Worm (Caenorhabditis elegans) whole organism, late embryonic: ENCODE measurements around the gene R02D5.7.

Source experiments
- F13H6.1 ChIP-seq: sonication (generic microtip); optimal IDR thresholded peaks from 2 replicates; lab custom pipeline; 2016; ENCODE audit warnings: missing genetic modification characterization, missing compliant biosample characterization
- K02D7.2 ChIP-seq: sonication (generic microtip); optimal IDR thresholded peaks from 2 replicates; lab custom pipeline; 2017; ENCODE audit warnings: mild to moderate bottlenecking, missing genetic modification characterization, missing compliant biosample characterization
- ceh-19 ChIP-seq: fragments of 200-800 bp; sonication (Bioruptor generic); optimal IDR thresholded peaks from 2 replicates; lab custom pipeline; 2018; ENCODE audit warnings: mild to moderate bottlenecking, missing genetic modification characterization, missing compliant biosample characterization
- che-1 ChIP-seq: sonication (generic microtip); optimal IDR thresholded peaks from 2 replicates; lab custom pipeline; 2016; ENCODE audit warnings: mild to moderate bottlenecking, missing genetic modification characterization, missing compliant biosample characterization
- elt-2 ChIP-seq: sonication (generic microtip); optimal IDR thresholded peaks from 2 replicates; lab custom pipeline; 2016; ENCODE audit warnings: missing genetic modification reagents, missing genetic modification characterization, missing compliant biosample characterization
- elt-4 ChIP-seq: sonication (generic microtip); optimal IDR thresholded peaks from 2 replicates; lab custom pipeline; 2016; ENCODE audit warnings: missing genetic modification characterization, missing compliant biosample characterization
- gmeb-2 ChIP-seq: sonication (generic microtip); optimal IDR thresholded peaks from 2 replicates; lab custom pipeline; 2016; ENCODE audit warnings: missing genetic modification characterization, inconsistent platforms, missing compliant biosample characterization
- hlh-6 ChIP-seq: sonication (generic microtip); optimal IDR thresholded peaks from 2 replicates; lab custom pipeline; 2016; ENCODE audit warnings: missing genotype, missing genetic modification characterization, missing compliant biosample characterization
- nfya-1 ChIP-seq: sonication (generic microtip); optimal IDR thresholded peaks from 2 replicates; lab custom pipeline; 2017; ENCODE audit warnings: missing genetic modification characterization, mild to moderate bottlenecking, missing compliant biosample characterization, antibody characterized with exemption, moderate library complexity
- pat-9 ChIP-seq: fragments of 200-800 bp; sonication (Bioruptor generic); optimal IDR thresholded peaks from 2 replicates; lab custom pipeline; 2018; ENCODE audit warnings: mild to moderate bottlenecking, missing genetic modification characterization, moderate library complexity, missing compliant biosample characterization
- pha-2 ChIP-seq: sonication (generic microtip); optimal IDR thresholded peaks from 2 replicates; lab custom pipeline; 2017; ENCODE audit warnings: mild to moderate bottlenecking, missing genetic modification characterization, missing compliant biosample characterization
- pha-4 ChIP-seq: fragments of 150-350 bp; optimal IDR thresholded peaks from 2 replicates; lab custom pipeline; 2018; ENCODE audit warnings: missing biosample characterization, missing genetic modification reagents, missing genetic modification characterization
- unc-3 ChIP-seq, 2 experiments: fragments of 200-800 bp in 1 of 2; sonication (Bioruptor generic) in 1 of 2; sonication (generic microtip) in 1 of 2; conservative IDR thresholded peaks in 1 of 2; optimal IDR thresholded peaks in 1 of 2; 2 replicates each; pipeline versions ENCODE4 v1.3.6 to Lab custom; 2016 to 2022; ENCODE audit warnings: missing compliant biosample characterization in 2 of 2, missing genetic modification characterization in 2 of 2, missing genetic modification reagents in 1 of 2

ce11 chrV:14440841-14441240, 40.5 kb downstream of the R02D5.7 start, which contains the start of gene F23B12.4:
- no peak for TF ChIP-seq elt-2 (tag; lab: Kevin White, UChicago)
- TF ChIP-seq hlh-6 (tag; lab: Kevin White, UChicago), result no peak
- TF ChIP-seq unc-3 (GFP tag; conservative IDR thresholded peaks at IDR 0.05; lab: Robert Waterston, UW), result no peak
- TF ChIP-seq unc-3 (tag; optimal IDR thresholded peaks at IDR 0.05; lab: Kevin White, UChicago), result no peak
- no peak for TF ChIP-seq pha-4 (tag; lab: Kevin White, UChicago)
- TF ChIP-seq pat-9 (tag; lab: Kevin White, UChicago), result no peak
- TF ChIP-seq nfya-1 (tag; lab: Kevin White, UChicago), result no peak
- no peak for TF ChIP-seq gmeb-2 (tag; lab: Kevin White, UChicago)
- no peak for TF ChIP-seq pha-2
- no peak for TF ChIP-seq elt-4 (tag; lab: Kevin White, UChicago)
- TF ChIP-seq che-1 (tag; lab: Kevin White, UChicago), result no peak
- no peak for TF ChIP-seq K02D7.2 (tag; lab: Kevin White, UChicago)
- no peak for TF ChIP-seq ceh-19 (GFP tag; lab: Kevin White, UChicago)
- no peak for TF ChIP-seq F13H6.1 (tag; lab: Kevin White, UChicago)
